Fruit fly (Drosophila melanogaster) whole organism, embryonic: Measurements from ENCODE around the gene CG11695.

Experiments used
- BEAF-32 ChIP-seq: fragments of 200-800 bp; sonication (Bioruptor generic); optimal IDR thresholded peaks from 3 replicates; lab custom pipeline; 2017; ENCODE audit warnings: missing biosample characterization, missing genetic modification characterization, mild to moderate bottlenecking, moderate library complexity, missing genetic modification reagents
- Bgb ChIP-seq: fragments of 200-800 bp; sonication (Bioruptor generic); IDR thresholded peaks from 2 replicates; pipeline ENCODE4 v1.3.6; 2022; ENCODE audit warnings: missing biosample characterization, missing genetic modification characterization; ENCODE audit not compliant: partially characterized antibody
- CG1024 ChIP-seq: fragments of 200-800 bp; sonication (Bioruptor generic); IDR thresholded peaks from 2 replicates; pipeline ENCODE4 v1.3.6; 2022; ENCODE audit warnings: missing biosample characterization, missing genetic modification characterization
- CG10267 ChIP-seq: fragments of 200-800 bp; sonication (Bioruptor generic); optimal IDR thresholded peaks from 2 replicates; lab custom pipeline; 2018; ENCODE audit warnings: missing biosample characterization, mild to moderate bottlenecking, missing genetic modification characterization, moderate library complexity
- CG12155 ChIP-seq: fragments of 200-800 bp; sonication (Bioruptor generic); optimal IDR thresholded peaks from 3 replicates; lab custom pipeline; 2016; ENCODE audit warnings: missing biosample characterization, missing genetic modification characterization
- CG12391 ChIP-seq: fragments of 200-800 bp; sonication (Bioruptor generic); optimal IDR thresholded peaks from 3 replicates; lab custom pipeline; 2018; ENCODE audit warnings: missing biosample characterization, mild to moderate bottlenecking, missing genetic modification characterization, moderate library complexity
- CG12942 ChIP-seq: fragments of 200-800 bp; sonication (Bioruptor generic); optimal IDR thresholded peaks from 3 replicates; lab custom pipeline; 2016; ENCODE audit warnings: missing biosample characterization, missing genetic modification characterization
- CG16779 ChIP-seq: fragments of 200-800 bp; sonication (Bioruptor generic); IDR thresholded peaks from 2 replicates; pipeline ENCODE4 v1.3.6; 2022; ENCODE audit warnings: missing biosample characterization, missing genetic modification characterization
- CG2120 ChIP-seq: fragments of 200-800 bp; sonication (Bioruptor generic); optimal IDR thresholded peaks from 3 replicates; lab custom pipeline; 2016; ENCODE audit warnings: missing biosample characterization, missing genetic modification characterization
- CG3847 ChIP-seq: fragments of 200-800 bp; sonication (Bioruptor generic); IDR thresholded peaks from 2 replicates; pipeline ENCODE4 v1.3.6; 2022; ENCODE audit warnings: missing biosample characterization, missing genetic modification characterization
- CG4707 ChIP-seq: fragments of 200-800 bp; sonication (Bioruptor generic); optimal IDR thresholded peaks from 2 replicates; lab custom pipeline; 2018; ENCODE audit warnings: missing biosample characterization, mild to moderate bottlenecking, missing genetic modification characterization, moderate library complexity
- CG4820 ChIP-seq: fragments of 200-800 bp; sonication (Bioruptor generic); optimal IDR thresholded peaks from 3 replicates; lab custom pipeline; 2016; ENCODE audit warnings: missing biosample characterization, missing genetic modification characterization
- CG6683 ChIP-seq: fragments of 200-800 bp; sonication (Bioruptor generic); optimal IDR thresholded peaks from 2 replicates; lab custom pipeline; 2017; ENCODE audit warnings: missing biosample characterization, mild to moderate bottlenecking, missing genetic modification characterization, missing genetic modification reagents
- CG6813 ChIP-seq: fragments of 200-800 bp; sonication (Bioruptor generic); optimal IDR thresholded peaks from 2 replicates; lab custom pipeline; 2017; ENCODE audit warnings: missing biosample characterization, missing genetic modification characterization, mild to moderate bottlenecking, moderate library complexity, missing genetic modification reagents
- CG7987 ChIP-seq: fragments of 200-800 bp; sonication (Bioruptor generic); optimal IDR thresholded peaks from 2 replicates; lab custom pipeline; 2018; ENCODE audit warnings: missing biosample characterization, mild to moderate bottlenecking, missing genetic modification characterization, moderate library complexity
- E2f2 ChIP-seq: fragments of 200-800 bp; sonication (Bioruptor generic); IDR thresholded peaks from 2 replicates; pipeline ENCODE4 v1.3.6; 2022; ENCODE audit warnings: missing biosample characterization, missing genetic modification characterization
- GATAe ChIP-seq: fragments of 200-800 bp; sonication (Bioruptor generic); conservative IDR thresholded peaks from 2 replicates; pipeline ENCODE4 v1.3.6; 2022; ENCODE audit warnings: missing biosample characterization, missing genetic modification characterization
- HLH54F ChIP-seq: fragments of 200-800 bp; sonication (Bioruptor generic); optimal IDR thresholded peaks from 3 replicates; lab custom pipeline; 2016; ENCODE audit warnings: missing biosample characterization, missing genetic modification characterization
- Jarid2 ChIP-seq: fragments of 200-800 bp; sonication (Bioruptor generic); optimal IDR thresholded peaks from 3 replicates; lab custom pipeline; 2017; ENCODE audit warnings: mild to moderate bottlenecking, missing biosample characterization, missing genetic modification reagents, missing genetic modification characterization
- MESR4 ChIP-seq: fragments of 200-800 bp; sonication (Bioruptor generic); optimal IDR thresholded peaks from 2 replicates; lab custom pipeline; 2018; ENCODE audit warnings: missing biosample characterization, mild to moderate bottlenecking, missing genetic modification characterization, moderate library complexity
- Med ChIP-seq: fragments of 200-800 bp; sonication (Bioruptor generic); peaks from one replicate; lab custom pipeline; 2016; ENCODE audit warnings: missing biosample characterization, missing genetic modification characterization, mild to moderate bottlenecking, inconsistent platforms, moderate library complexity
- Myb ChIP-seq: fragments of 200-800 bp; sonication (Bioruptor generic); optimal IDR thresholded peaks from 2 replicates; lab custom pipeline; 2016; ENCODE audit warnings: missing biosample characterization, missing genetic modification characterization
- NfI ChIP-seq: fragments of 200-800 bp; sonication (Bioruptor generic); optimal IDR thresholded peaks from 3 replicates; lab custom pipeline; 2018; ENCODE audit warnings: missing biosample characterization, mild to moderate bottlenecking, missing genetic modification characterization, moderate library complexity
- Oaz ChIP-seq: fragments of 200-800 bp; sonication (Bioruptor generic); IDR thresholded peaks from 2 replicates; pipeline ENCODE4 v1.3.6; 2022; ENCODE audit warnings: missing biosample characterization, missing genetic modification characterization
- Rfx ChIP-seq: fragments of 200-800 bp; sonication (Bioruptor generic); IDR thresholded peaks from 2 replicates; pipeline ENCODE4 v1.3.6; 2022; ENCODE audit warnings: missing biosample characterization, missing genetic modification characterization
- TFAM ChIP-seq: fragments of 200-800 bp; sonication (Bioruptor generic); optimal IDR thresholded peaks from 2 replicates; lab custom pipeline; 2017; ENCODE audit warnings: missing biosample characterization, missing genetic modification characterization, inconsistent platforms
- ab ChIP-seq: fragments of 200-800 bp; sonication (Bioruptor generic); optimal IDR thresholded peaks from 2 replicates; lab custom pipeline; 2016; ENCODE audit warnings: missing biosample characterization, missing genetic modification characterization
- ato ChIP-seq: fragments of 200-800 bp; sonication (Bioruptor generic); IDR thresholded peaks from 2 replicates; pipeline ENCODE4 v1.3.6; 2022; ENCODE audit warnings: missing biosample characterization, missing genetic modification characterization; ENCODE audit not compliant: partially characterized antibody
- ci ChIP-seq: fragments of 200-800 bp; sonication (Bioruptor generic); IDR thresholded peaks from 3 replicates; pipeline ENCODE4 v1.3.6; 2022; ENCODE audit warnings: missing biosample characterization, missing genetic modification characterization
- crp ChIP-seq, 2 experiments: fragments of 200-800 bp; sonication (Bioruptor generic); optimal IDR thresholded peaks; 2 replicates in 1 of 2; 3 replicates in 1 of 2; lab custom pipeline; 2017; ENCODE audit warnings: missing biosample characterization in 2 of 2, missing genetic modification characterization in 2 of 2, mild to moderate bottlenecking in 1 of 2, moderate library complexity in 1 of 2
- dan ChIP-seq: fragments of 200-800 bp; sonication (Bioruptor generic); IDR thresholded peaks from 2 replicates; pipeline ENCODE4 v1.3.6; 2022; ENCODE audit warnings: missing biosample characterization, missing genetic modification characterization
- fru ChIP-seq: fragments of >200 bp; optimal IDR thresholded peaks from 2 replicates; lab custom pipeline; 2017
- gce ChIP-seq: fragments of 200-800 bp; sonication (Bioruptor generic); IDR thresholded peaks from 3 replicates; pipeline ENCODE4 v1.3.6; 2022; ENCODE audit warnings: missing biosample characterization, missing genetic modification characterization
- gfzf ChIP-seq: fragments of 200-800 bp; sonication (Bioruptor generic); optimal IDR thresholded peaks from 2 replicates; lab custom pipeline; 2016; ENCODE audit warnings: missing biosample characterization, mild to moderate bottlenecking, missing genetic modification characterization, moderate library complexity
- grau ChIP-seq: fragments of 200-800 bp; optimal IDR thresholded peaks from 3 replicates; lab custom pipeline; 2019; ENCODE audit warnings: missing biosample characterization, mild to moderate bottlenecking, missing genetic modification characterization, moderate library complexity
- kay ChIP-seq: fragments of 200-800 bp; sonication (Bioruptor generic); optimal IDR thresholded peaks from 2 replicates; lab custom pipeline; 2016; ENCODE audit warnings: missing biosample characterization, missing genetic modification characterization
- lbe ChIP-seq: fragments of 200-800 bp; sonication (Bioruptor generic); optimal IDR thresholded peaks from 2 replicates; lab custom pipeline; 2016; ENCODE audit warnings: missing biosample characterization, mild to moderate bottlenecking, missing genetic modification characterization
- lilli ChIP-seq: fragments of 200-800 bp; sonication (Bioruptor generic); optimal IDR thresholded peaks from 3 replicates; lab custom pipeline; 2016; ENCODE audit warnings: missing biosample characterization, missing genetic modification characterization
- mld ChIP-seq: fragments of 200-800 bp; sonication (Bioruptor generic); IDR thresholded peaks from 3 replicates; pipeline ENCODE4 v1.3.6; 2022; ENCODE audit warnings: missing biosample characterization, missing genetic modification characterization; ENCODE audit not compliant: partially characterized antibody
- phol ChIP-seq: fragments of 200-800 bp; sonication (Bioruptor generic); optimal IDR thresholded peaks from 3 replicates; lab custom pipeline; 2018; ENCODE audit warnings: missing biosample characterization, mild to moderate bottlenecking, missing genetic modification characterization, moderate library complexity
- prd ChIP-seq, 3 experiments: fragments of >200 bp in 2 of 3; fragments of 200-800 bp in 1 of 3; sonication (Bioruptor generic) in 1 of 3; optimal IDR thresholded peaks in 2 of 3; IDR thresholded peaks in 1 of 3; 2 replicates in 2 of 3; 3 replicates in 1 of 3; pipeline versions ENCODE4 v1.3.6 to Lab custom; 2017 to 2022; ENCODE audit warnings: missing biosample characterization in 1 of 3, missing genetic modification characterization in 1 of 3
- repo ChIP-seq: fragments of 200-800 bp; sonication (Bioruptor generic); optimal IDR thresholded peaks from 2 replicates; lab custom pipeline; 2016; ENCODE audit warnings: missing biosample characterization, missing genetic modification characterization
- row ChIP-seq: fragments of 200-800 bp; sonication (Bioruptor generic); IDR thresholded peaks from 3 replicates; pipeline ENCODE4 v1.3.6; 2022; ENCODE audit warnings: missing biosample characterization, missing genetic modification characterization
- salm ChIP-seq: fragments of 200-800 bp; sonication (Bioruptor generic); optimal IDR thresholded peaks from 2 replicates; lab custom pipeline; 2018; ENCODE audit warnings: missing biosample characterization, mild to moderate bottlenecking, missing genetic modification characterization
- sd ChIP-seq: fragments of 200-800 bp; sonication (Bioruptor generic); optimal IDR thresholded peaks from 3 replicates; lab custom pipeline; 2018; ENCODE audit warnings: missing biosample characterization, mild to moderate bottlenecking, missing genetic modification characterization, moderate library complexity
- shn ChIP-seq: fragments of 200-800 bp; sonication (Bioruptor generic); optimal IDR thresholded peaks from 3 replicates; lab custom pipeline; 2016; ENCODE audit warnings: missing biosample characterization, missing genetic modification characterization
- unc-4 ChIP-seq: fragments of 200-800 bp; sonication (Bioruptor generic); IDR thresholded peaks from 2 replicates; pipeline ENCODE4 v1.3.6; 2022; ENCODE audit warnings: missing biosample characterization, missing genetic modification characterization; ENCODE audit not compliant: partially characterized antibody
- vnd ChIP-seq: fragments of 200-800 bp; sonication (Bioruptor generic); IDR thresholded peaks from 3 replicates; pipeline ENCODE4 v1.3.6; 2022; ENCODE audit warnings: missing biosample characterization, missing genetic modification characterization; ENCODE audit not compliant: partially characterized antibody
- yki ChIP-seq: fragments of >200 bp; optimal IDR thresholded peaks from 3 replicates; lab custom pipeline; 2018

The CG11695 gene

DNA sequence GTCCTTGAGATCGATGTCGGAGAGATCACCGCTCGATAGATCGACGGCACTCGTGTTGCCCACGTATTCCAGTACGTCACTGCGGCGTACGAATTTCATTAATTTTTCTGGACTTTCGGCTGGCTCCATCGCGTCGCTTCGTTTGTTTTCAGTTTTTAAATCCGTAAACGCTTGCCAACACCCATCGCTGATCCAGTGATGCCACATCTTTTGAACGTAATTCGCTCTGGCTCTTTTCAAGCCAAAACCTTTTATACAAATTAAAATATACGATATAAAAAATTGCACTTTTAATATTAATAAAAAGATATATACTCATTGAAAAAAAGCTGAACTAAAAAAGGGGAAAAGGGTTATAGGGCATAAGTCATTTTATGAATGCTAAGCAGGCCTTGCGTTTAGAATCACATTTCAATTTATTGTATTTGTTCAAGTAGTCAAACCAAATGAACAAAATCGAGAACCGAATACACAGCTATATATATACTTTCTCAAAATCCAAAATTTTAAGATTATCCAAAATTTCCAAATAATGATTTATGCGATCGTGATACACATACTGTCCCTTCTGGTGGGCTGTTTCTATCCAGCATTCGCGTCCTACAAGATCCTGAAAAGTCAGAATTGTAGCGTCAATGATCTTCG lies 4.3 kb upstream of the CG11695 start, which contains the start of the genes Kmn1 and Reepl1 (continued):
- peak; percentile 19 for TF ChIP-seq Med
- peak; percentile 52; the same call in 1 of the 2 replicates for TF ChIP-seq E2f2 (GFP tag; lab: Robert Waterston, UW)
- no peak for TF ChIP-seq ab (GFP tag; lab: Kevin White, UChicago)
- no peak for TF ChIP-seq salm (tag; lab: Kevin White, UChicago)
- no peak for TF ChIP-seq prd (optimal IDR thresholded peaks at IDR 0.05; lab: Kevin White, UChicago)
- no peak for TF ChIP-seq prd (GFP tag; IDR thresholded peaks at IDR 0.05; lab: Robert Waterston, UW)
- TF ChIP-seq CG1024 (GFP tag; lab: Robert Waterston, UW), result no peak
- peak; percentile 40; the same call in 1 of the 2 replicates for TF ChIP-seq Rfx (GFP tag; lab: Robert Waterston, UW)
- TF ChIP-seq row (GFP tag; lab: Robert Waterston, UW), result peak; percentile 72
- peak; percentile 3 for TF ChIP-seq grau (tag; lab: Kevin White, UChicago)
- no peak for TF ChIP-seq CG7987
- peak; percentile 15 for TF ChIP-seq phol (tag; lab: Kevin White, UChicago)
- no peak for TF ChIP-seq CG6813 (GFP tag; lab: Kevin White, UChicago)
- no peak for TF ChIP-seq Bgb (GFP tag; lab: Robert Waterston, UW)
- TF ChIP-seq BEAF-32 (GFP tag; lab: Kevin White, UChicago), result peak; percentile 21
- no peak for TF ChIP-seq yki (lab: Kevin White, UChicago)
- peak; percentile 74 for TF ChIP-seq CG10267 (tag; lab: Kevin White, UChicago)
- no peak for TF ChIP-seq CG16779 (GFP tag; lab: Robert Waterston, UW)
- TF ChIP-seq TFAM (GFP tag; lab: Kevin White, UChicago), result no peak
- no peak for TF ChIP-seq CG12391 (tag; lab: Kevin White, UChicago)
- no peak for TF ChIP-seq Oaz (GFP tag; lab: Robert Waterston, UW)
- TF ChIP-seq CG6683 (GFP tag; lab: Kevin White, UChicago), result no peak
- no peak for TF ChIP-seq vnd
- no peak for TF ChIP-seq ci
- TF ChIP-seq fru, result no peak
- TF ChIP-seq Myb (GFP tag; lab: Kevin White, UChicago), result peak; percentile 13
- TF ChIP-seq HLH54F (GFP tag; lab: Kevin White, UChicago), result no peak
- TF ChIP-seq gce (GFP tag; lab: Robert Waterston, UW), result no peak

DNA sequence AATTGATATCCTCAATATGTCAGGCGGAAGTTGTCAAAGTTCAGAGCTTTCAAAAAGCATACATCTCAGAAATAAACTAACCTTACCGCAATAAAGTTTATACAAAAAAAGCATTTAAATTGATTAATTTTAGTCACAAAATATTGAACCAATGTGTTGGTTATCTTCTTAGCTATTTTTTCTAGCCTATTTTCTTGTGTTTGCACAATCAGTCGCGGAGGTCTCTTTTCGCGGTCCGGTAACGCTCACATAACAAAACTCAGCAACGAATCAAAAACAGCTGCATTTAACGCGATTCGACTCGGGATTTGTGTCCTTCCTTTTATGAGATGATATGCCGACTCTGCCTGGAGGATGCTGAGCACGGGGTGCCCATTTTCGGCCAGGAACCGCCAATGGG lies 3.2 kb upstream of the CG11695 start, which contains the start of gene CG11696:
Gene CG11696 (plus strand): TSS at position 203 of the 400 bp plus-strand sequence.
- TF ChIP-seq mld (GFP tag; lab: Robert Waterston, UW) (no peak), crp (GFP tag; optimal IDR thresholded peaks at IDR 0.05; lab: Kevin White, UChicago) (peak in 1 of 2 experiments; percentile 61), CG4707 (GFP tag; lab: Kevin White, UChicago) (no peak), dan (GFP tag; lab: Robert Waterston, UW) (no peak), lilli (GFP tag; lab: Kevin White, UChicago) (peak; percentile 3), CG4820 (no peak), CG2120 (GFP tag; lab: Kevin White, UChicago) (peak; percentile 10), unc-4 (no peak), CG12942 (GFP tag; lab: Kevin White, UChicago) (no peak), CG10267 (tag; lab: Kevin White, UChicago) (peak; percentile 24), kay (GFP tag; lab: Kevin White, UChicago) (no peak), gfzf (GFP tag; lab: Kevin White, UChicago) (peak; percentile 22), Jarid2 (GFP tag; lab: Kevin White, UChicago) (no peak), lbe (GFP tag; lab: Kevin White, UChicago) (no peak), GATAe (GFP tag; lab: Robert Waterston, UW) (no peak), sd (tag; lab: Kevin White, UChicago) (no peak), ato (GFP tag; lab: Robert Waterston, UW) (no peak), CG12155 (no peak), CG3847 (GFP tag; lab: Robert Waterston, UW) (peak; percentile 26; the same call in 1 of the 2 replicates), NfI (no peak), phol (tag; lab: Kevin White, UChicago) (no peak), Rfx (GFP tag; lab: Robert Waterston, UW) (peak; percentile 31; the same call in 1 of the 2 replicates), repo (GFP tag; lab: Kevin White, UChicago) (no peak), MESR4 (GFP tag; lab: Kevin White, UChicago) (peak; percentile 57), shn (GFP tag; lab: Kevin White, UChicago) (no peak)
